Worm (Caenorhabditis elegans) whole organism, L4 larva: ENCODE measurements around the gene Y22D7AL.1.

Source experiments
- D1046.2 ChIP-seq: fragments of 200-800 bp; sonication (Bioruptor generic); IDR thresholded peaks from 2 replicates; pipeline ENCODE4 v1.3.6; 2022; ENCODE audit warnings: missing genetic modification characterization, missing compliant biosample characterization
- F37D6.2 ChIP-seq: sonication (generic microtip); optimal IDR thresholded peaks from 2 replicates; lab custom pipeline; 2016; ENCODE audit warnings: mild to moderate bottlenecking, missing genetic modification characterization, missing compliant biosample characterization
- T26A8.4 ChIP-seq: fragments of 200-800 bp; sonication (Bioruptor generic); IDR thresholded peaks from 2 replicates; pipeline ENCODE4 v1.3.6; 2022; ENCODE audit warnings: missing genetic modification characterization, missing compliant biosample characterization
- Y5F2A.4 ChIP-seq: fragments of 200-800 bp; sonication (Bioruptor generic); optimal IDR thresholded peaks from 2 replicates; lab custom pipeline; 2018; ENCODE audit warnings: mild to moderate bottlenecking, missing genetic modification characterization, missing compliant biosample characterization
- Y75B8A.6 ChIP-seq: fragments of 200-800 bp; sonication (Bioruptor generic); IDR thresholded peaks from 2 replicates; pipeline ENCODE4 v1.3.6; 2022; ENCODE audit warnings: missing genetic modification reagents, missing genetic modification characterization, missing compliant biosample characterization
- aha-1 ChIP-seq: fragments of 150-350 bp; peaks from one replicate; lab custom pipeline; 2014; ENCODE audit warnings: missing biosample characterization, missing genetic modification characterization
- attf-4 ChIP-seq: sonication (generic microtip); optimal IDR thresholded peaks from 3 replicates; lab custom pipeline; 2017; ENCODE audit warnings: missing biosample characterization, missing genetic modification characterization
- ceh-28 ChIP-seq: fragments of 150-350 bp; optimal IDR thresholded peaks from 2 replicates; lab custom pipeline; 2014; ENCODE audit warnings: missing biosample characterization, missing genetic modification reagents, missing genetic modification characterization
- ceh-32 ChIP-seq: sonication (generic microtip); optimal IDR thresholded peaks from 2 replicates; lab custom pipeline; 2016; ENCODE audit warnings: mild to moderate bottlenecking, missing genetic modification characterization, missing compliant biosample characterization; ENCODE audit not compliant: poor library complexity
- ceh-44 ChIP-seq: fragments of 200-800 bp; sonication (Bioruptor generic); IDR thresholded peaks from 2 replicates; pipeline ENCODE4 v1.3.6; 2022; ENCODE audit warnings: missing genetic modification reagents, missing genetic modification characterization, missing compliant biosample characterization
- daf-12 ChIP-seq: fragments of 150-350 bp; optimal IDR thresholded peaks from 2 replicates; lab custom pipeline; 2014; ENCODE audit warnings: missing biosample characterization, missing genetic modification reagents, missing genetic modification characterization
- daf-16 ChIP-seq, 3 experiments: sonication (generic microtip); optimal IDR thresholded peaks; 2 replicates each; lab custom pipeline; 2016 to 2017; ENCODE audit warnings: missing genetic modification characterization in 3 of 3, missing genetic modification reagents in 3 of 3, mild to moderate bottlenecking in 2 of 3, missing compliant biosample characterization in 2 of 3, missing biosample characterization in 1 of 3, moderate library complexity in 1 of 3
- daf-19 ChIP-seq: fragments of 200-800 bp; sonication (Bioruptor generic); conservative IDR thresholded peaks from 2 replicates; pipeline ENCODE4 v1.3.6; 2022; ENCODE audit warnings: missing genetic modification characterization, missing compliant biosample characterization
- dmd-6 ChIP-seq: fragments of 200-800 bp; sonication (Bioruptor generic); IDR thresholded peaks from 2 replicates; pipeline ENCODE4 v1.3.6; 2022; ENCODE audit warnings: missing genetic modification reagents, missing genetic modification characterization, missing compliant biosample characterization
- dve-1 ChIP-seq: sonication (generic microtip); optimal IDR thresholded peaks from 2 replicates; lab custom pipeline; 2017; ENCODE audit warnings: antibody characterized with exemption, mild to moderate bottlenecking, missing genetic modification characterization, missing compliant biosample characterization; ENCODE audit not compliant: insufficient read depth
- egl-27 ChIP-seq: sonication (generic microtip); optimal IDR thresholded peaks from 3 replicates; lab custom pipeline; 2017; ENCODE audit warnings: missing biosample characterization, missing genetic modification reagents, missing genetic modification characterization
- egl-43 ChIP-seq: fragments of 200-800 bp; sonication (Bioruptor generic); IDR thresholded peaks from 2 replicates; pipeline ENCODE4 v1.3.6; 2022; ENCODE audit warnings: missing genetic modification reagents, missing genetic modification characterization, missing compliant biosample characterization
- hlh-11 ChIP-seq: fragments of 200-800 bp; sonication (Bioruptor generic); optimal IDR thresholded peaks from 2 replicates; lab custom pipeline; 2018; ENCODE audit warnings: mild to moderate bottlenecking, missing genetic modification characterization, missing compliant biosample characterization
- jun-1 ChIP-seq: fragments of 150-350 bp; optimal IDR thresholded peaks from 2 replicates; lab custom pipeline; 2014; ENCODE audit warnings: missing biosample characterization, missing genetic modification reagents, missing genetic modification characterization
- lin-29 ChIP-seq: fragments of 200-800 bp; sonication (Bioruptor generic); IDR thresholded peaks from 2 replicates; pipeline ENCODE4 v1.3.6; 2022; ENCODE audit warnings: missing genetic modification reagents, missing genetic modification characterization, missing compliant biosample characterization
- lin-38 ChIP-seq: fragments of 200-800 bp; sonication (Bioruptor generic); IDR thresholded peaks from 2 replicates; pipeline ENCODE4 v1.3.6; 2022; ENCODE audit warnings: missing genetic modification reagents, missing genetic modification characterization, missing compliant biosample characterization
- lsy-2 ChIP-seq, 2 experiments: fragments of 150-350 bp in 1 of 2; sonication (generic microtip) in 1 of 2; optimal IDR thresholded peaks; 2 replicates each; lab custom pipeline; 2014 to 2017; ENCODE audit warnings: missing biosample characterization in 2 of 2, missing genetic modification characterization in 2 of 2
- mes-2 ChIP-seq: sonication (generic microtip); optimal IDR thresholded peaks from 2 replicates; lab custom pipeline; 2016; ENCODE audit warnings: missing genotype, mild to moderate bottlenecking, missing genetic modification characterization, missing compliant biosample characterization; ENCODE audit not compliant: poor library complexity, severe bottlenecking
- mxl-3 ChIP-seq: fragments of 200-800 bp; sonication (Bioruptor generic); optimal IDR thresholded peaks from 2 replicates; lab custom pipeline; 2018; ENCODE audit warnings: mild to moderate bottlenecking, missing genetic modification characterization, missing compliant biosample characterization
- nhr-10 ChIP-seq: fragments of 150-350 bp; optimal IDR thresholded peaks from 2 replicates; lab custom pipeline; 2014; ENCODE audit warnings: missing biosample characterization, missing genetic modification characterization
- nhr-111 ChIP-seq: fragments of 200-800 bp; sonication (Bioruptor generic); optimal IDR thresholded peaks from 2 replicates; lab custom pipeline; 2018; ENCODE audit warnings: mild to moderate bottlenecking, missing genetic modification characterization, missing compliant biosample characterization
- nhr-237 ChIP-seq: sonication (generic microtip); optimal IDR thresholded peaks from 2 replicates; lab custom pipeline; 2017; ENCODE audit warnings: missing biosample characterization, missing genetic modification characterization
- nhr-42 ChIP-seq: fragments of 200-800 bp; sonication (Bioruptor generic); IDR thresholded peaks from 2 replicates; pipeline ENCODE4 v1.3.6; 2022; ENCODE audit warnings: missing genetic modification characterization, missing compliant biosample characterization
- nhr-6 ChIP-seq: fragments of 150-350 bp; optimal IDR thresholded peaks from 2 replicates; lab custom pipeline; 2014; ENCODE audit warnings: missing biosample characterization, missing genetic modification characterization
- nhr-76 ChIP-seq: fragments of 150-350 bp; optimal IDR thresholded peaks from 2 replicates; lab custom pipeline; 2014; ENCODE audit warnings: missing biosample characterization, missing genetic modification characterization
- pha-4 ChIP-seq, 2 experiments: fragments of 150-350 bp in 1 of 2; fragments of 200-800 bp in 1 of 2; sonication (Bioruptor generic) in 1 of 2; IDR thresholded peaks in 1 of 2; optimal IDR thresholded peaks in 1 of 2; 2 replicates each; pipeline versions ENCODE4 v1.3.6 to Lab custom; 2014 to 2022; ENCODE audit warnings: missing genetic modification characterization in 2 of 2, missing genetic modification reagents in 2 of 2, missing biosample characterization in 1 of 2, missing compliant biosample characterization in 1 of 2
- rbr-2 ChIP-seq: sonication (generic microtip); optimal IDR thresholded peaks from 2 replicates; lab custom pipeline; 2016; ENCODE audit warnings: missing genotype, missing genetic modification characterization, missing compliant biosample characterization
- set-16 ChIP-seq: fragments of 200-800 bp; sonication (Bioruptor generic); IDR thresholded peaks from 2 replicates; pipeline ENCODE4 v1.3.6; 2022; ENCODE audit warnings: missing genetic modification reagents, missing genetic modification characterization, missing compliant biosample characterization
- snpc-4 ChIP-seq: fragments of 150-350 bp; optimal IDR thresholded peaks from 2 replicates; lab custom pipeline; 2014; ENCODE audit warnings: missing biosample characterization, missing genetic modification characterization
- tag-97 ChIP-seq: fragments of 200-800 bp; sonication (Bioruptor generic); IDR thresholded peaks from 2 replicates; pipeline ENCODE4 v1.3.6; 2022; ENCODE audit warnings: missing genetic modification characterization, missing compliant biosample characterization
- tra-1 ChIP-seq: fragments of 200-800 bp; sonication (Bioruptor generic); IDR thresholded peaks from 2 replicates; pipeline ENCODE4 v1.3.6; 2022; ENCODE audit warnings: missing genetic modification reagents, missing genetic modification characterization, missing compliant biosample characterization
- unc-130 ChIP-seq: sonication (generic microtip); optimal IDR thresholded peaks from 2 replicates; lab custom pipeline; 2016; ENCODE audit warnings: missing genetic modification reagents, missing genetic modification characterization, missing compliant biosample characterization
- unc-39 ChIP-seq: sonication (generic microtip); optimal IDR thresholded peaks from 2 replicates; lab custom pipeline; 2017; ENCODE audit warnings: missing biosample characterization, missing genetic modification characterization
- unc-62 ChIP-seq, 3 experiments: fragments of 150-350 bp in 1 of 3; sonication (generic microtip); optimal IDR thresholded peaks in 2 of 3; peaks in 1 of 3; 1 replicate in 1 of 3; 2 replicates in 2 of 3; lab custom pipeline; 2014 to 2017; ENCODE audit warnings: missing biosample characterization in 3 of 3, missing genetic modification characterization in 3 of 3, missing genetic modification reagents in 3 of 3, missing genotype in 1 of 3
- zag-1 ChIP-seq: fragments of 150-350 bp; optimal IDR thresholded peaks from 2 replicates; lab custom pipeline; 2014; ENCODE audit warnings: missing biosample characterization, missing genetic modification characterization
- zfp-3 ChIP-seq: fragments of 200-800 bp; sonication (Bioruptor generic); conservative IDR thresholded peaks from 2 replicates; pipeline ENCODE4 v1.3.6; 2022; ENCODE audit warnings: missing genetic modification reagents, missing genetic modification characterization, missing compliant biosample characterization

The Y22D7AL.1 gene

DNA sequence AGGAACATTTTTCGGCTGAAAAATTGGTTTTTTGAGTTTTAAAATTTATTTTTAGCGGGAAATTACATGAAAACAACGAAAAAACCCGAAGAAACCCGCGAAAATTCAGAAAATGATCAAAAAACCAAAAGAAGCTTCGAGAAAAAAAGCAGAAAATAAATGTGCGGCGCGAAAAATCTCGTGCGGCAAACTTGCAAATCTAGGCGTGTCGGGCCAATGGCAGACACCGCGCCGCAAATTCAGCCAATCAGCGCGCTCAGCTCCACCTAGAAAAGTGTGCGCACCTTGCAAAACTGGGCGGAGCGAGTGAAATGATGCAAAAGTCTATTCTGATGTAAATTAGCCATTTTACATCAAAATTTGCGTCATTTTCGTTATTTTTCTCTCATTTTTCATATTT, 33.4 kb upstream of the Y22D7AL.1 start, which contains the start of gene Y22D7AL.10 (continued):
- peak; percentile 93 for TF ChIP-seq D1046.2 (GFP tag; lab: Robert Waterston, UW)
- TF ChIP-seq lin-29, result peak; percentile 98
- TF ChIP-seq zag-1, result peak; percentile 17
- peak; percentile 97 for TF ChIP-seq unc-130 (GFP tag; lab: Kevin White, UChicago)
- no peak for TF ChIP-seq attf-4
- TF ChIP-seq snpc-4 (tag; lab: Kevin White, UChicago), result peak; percentile 15
- TF ChIP-seq tra-1, result peak; percentile 97
- TF ChIP-seq Y75B8A.6 (GFP tag; lab: Robert Waterston, UW), result peak; percentile 74; the same call in 1 of the 2 replicates
- TF ChIP-seq pha-4 (GFP tag; IDR thresholded peaks at IDR 0.05; lab: Robert Waterston, UW), result peak; percentile 98
- TF ChIP-seq pha-4 (tag; optimal IDR thresholded peaks at IDR 0.05; lab: Kevin White, UChicago), result no peak
- no peak for TF ChIP-seq nhr-237
- peak; percentile 98 for TF ChIP-seq T26A8.4 (GFP tag; lab: Robert Waterston, UW)

DNA sequence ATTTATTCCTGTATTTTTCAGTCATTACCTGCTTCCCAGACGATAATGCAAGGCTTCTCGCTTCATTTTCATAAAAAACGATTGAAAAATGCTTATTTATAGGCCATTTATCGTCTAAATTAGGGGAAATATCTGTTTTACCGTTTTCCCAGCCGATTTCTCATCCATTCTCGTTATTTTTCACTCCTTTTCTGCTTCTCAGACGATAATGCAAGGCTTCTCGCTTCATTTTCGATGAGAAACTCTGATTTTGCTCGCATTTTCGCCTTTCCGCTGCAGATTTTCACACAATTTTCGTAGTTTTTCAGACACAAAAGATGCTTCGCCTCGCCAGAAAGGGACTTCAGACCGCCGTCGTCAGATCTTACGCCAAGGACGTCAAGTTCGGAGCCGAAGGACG, 32.8 kb upstream of the Y22D7AL.1 start, which contains the start of gene hsp-60:
Gene hsp-60, plus strand, starts transcription at position 301 of the 400 bp plus-strand sequence.
- TF ChIP-seq dve-1 (tag; lab: Kevin White, UChicago), result no peak
- TF ChIP-seq aha-1 (tag; lab: Kevin White, UChicago), result peak; percentile 38

DNA sequence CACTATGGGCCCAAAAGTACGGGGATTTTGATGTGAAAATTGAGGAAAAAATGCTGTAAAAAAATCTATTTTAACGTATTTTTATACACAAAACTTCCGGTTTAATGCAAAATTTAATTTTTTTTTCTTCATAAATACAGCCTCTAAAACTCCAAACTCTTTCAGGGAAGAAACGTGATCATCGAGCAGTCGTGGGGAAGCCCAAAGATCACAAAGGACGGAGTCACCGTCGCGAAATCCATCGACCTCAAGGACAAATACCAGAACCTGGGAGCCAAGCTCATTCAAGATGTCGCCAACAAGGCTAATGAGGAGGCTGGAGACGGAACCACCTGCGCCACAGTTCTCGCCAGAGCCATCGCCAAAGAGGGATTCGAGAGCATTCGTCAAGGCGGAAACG, 32.4 kb upstream of the Y22D7AL.1 start:
- TF ChIP-seq nhr-76 (tag; lab: Kevin White, UChicago) (no peak), mes-2 (tag; lab: Kevin White, UChicago) (no peak), set-16 (GFP tag; lab: Robert Waterston, UW) (peak; percentile 46; the same call in 1 of the 2 replicates), daf-12 (tag; lab: Kevin White, UChicago) (no peak), nhr-42 (GFP tag; lab: Robert Waterston, UW) (no peak), Y5F2A.4 (GFP tag; lab: Kevin White, UChicago) (no peak), unc-62 (GFP tag; optimal IDR thresholded peaks at IDR 0.05 in 1 of 2; lab: Kevin White, UChicago) (no peak), unc-62 (tag; optimal IDR thresholded peaks at IDR 0.05; lab: Kevin White, UChicago) (no peak), egl-43 (GFP tag; lab: Robert Waterston, UW) (peak; percentile 57; the same call in 1 of the 2 replicates)

DNA sequence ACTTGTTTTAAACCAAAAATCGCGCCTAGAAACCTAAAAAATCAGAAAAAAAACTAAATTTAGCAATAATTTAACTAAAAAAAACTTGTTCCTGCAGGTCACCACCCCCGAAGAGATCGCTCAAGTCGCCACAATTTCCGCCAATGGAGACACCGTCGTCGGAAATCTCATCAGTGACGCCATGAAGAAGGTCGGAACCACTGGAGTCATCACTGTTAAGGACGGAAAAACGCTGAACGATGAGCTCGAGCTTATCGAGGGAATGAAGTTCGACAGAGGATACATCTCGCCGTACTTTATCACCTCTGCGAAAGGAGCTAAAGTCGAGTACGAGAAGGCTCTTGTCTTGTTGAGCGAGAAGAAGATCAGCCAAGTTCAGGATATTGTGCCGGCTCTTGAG, 31.0 kb upstream of the Y22D7AL.1 start:
- TF ChIP-seq set-16 (GFP tag; lab: Robert Waterston, UW), result peak; percentile 14; the same call in 1 of the 2 replicates
- no peak for TF ChIP-seq ceh-44 (GFP tag; lab: Robert Waterston, UW)
- TF ChIP-seq unc-62 (GFP tag; optimal IDR thresholded peaks at IDR 0.05 in 1 of 2; lab: Kevin White, UChicago), result peak in 1 of 2 experiments; percentile 54
- no peak for TF ChIP-seq unc-62 (tag; optimal IDR thresholded peaks at IDR 0.05; lab: Kevin White, UChicago)

- peak in 1 of 2 experiments; percentile 51 for TF ChIP-seq lsy-2 (tag; optimal IDR thresholded peaks at IDR 0.05; lab: Kevin White, UChicago)
- no peak for TF ChIP-seq egl-27 (tag; lab: Kevin White, UChicago)
- TF ChIP-seq zfp-3 (GFP tag; lab: Robert Waterston, UW), result no peak
- no peak for TF ChIP-seq nhr-111 (GFP tag; lab: Kevin White, UChicago)
- no peak for TF ChIP-seq rbr-2
- TF ChIP-seq unc-39 (tag; lab: Kevin White, UChicago), result no peak
- TF ChIP-seq nhr-6 (tag; lab: Kevin White, UChicago), result no peak
- TF ChIP-seq nhr-10 (tag; lab: Kevin White, UChicago), result peak; percentile 87
- TF ChIP-seq ceh-32 (tag; lab: Kevin White, UChicago), result no peak
- no peak for TF ChIP-seq tag-97 (GFP tag; lab: Robert Waterston, UW)
- no peak for TF ChIP-seq daf-16 (GFP tag; optimal IDR thresholded peaks at IDR 0.05; lab: Kevin White, UChicago)
- peak; percentile 56 for TF ChIP-seq daf-16 (tag; optimal IDR thresholded peaks at IDR 0.05; lab: Kevin White, UChicago)
- TF ChIP-seq nhr-237, result no peak
- TF ChIP-seq mxl-3 (GFP tag; lab: Kevin White, UChicago), result no peak
- TF ChIP-seq daf-19 (GFP tag; lab: Robert Waterston, UW), result no peak
- TF ChIP-seq F37D6.2 (tag; lab: Kevin White, UChicago), result no peak
- peak; percentile 36; the same call in 1 of the 2 replicates for TF ChIP-seq lin-38 (GFP tag; lab: Robert Waterston, UW)
- TF ChIP-seq jun-1 (tag; lab: Kevin White, UChicago), result no peak
- TF ChIP-seq D1046.2 (GFP tag; lab: Robert Waterston, UW), result no peak
- TF ChIP-seq tra-1, result no peak
- TF ChIP-seq dve-1 (tag; lab: Kevin White, UChicago), result peak; percentile 69
- no peak for TF ChIP-seq Y5F2A.4 (GFP tag; lab: Kevin White, UChicago)
- peak; percentile 34; the same call in 1 of the 2 replicates for TF ChIP-seq dmd-6 (GFP tag; lab: Robert Waterston, UW)
- TF ChIP-seq hlh-11 (tag; lab: Kevin White, UChicago), result peak; percentile 46
- no peak for TF ChIP-seq ceh-28
Measured at ce11 chrIII:1622329-1622728, 30.0 kb upstream of the Y22D7AL.1 start.
